Fruit fly (Drosophila melanogaster) whole organism: ENCODE results near the gene Usp1.

Experiments
- CG8478 ChIP-seq: fragments of >200 bp; optimal IDR thresholded peaks from 2 replicates; lab custom pipeline; 2018; ENCODE audit warnings: inconsistent platforms
- pan ChIP-seq: fragments of >200 bp; optimal IDR thresholded peaks from 2 replicates; lab custom pipeline; 2017
- psq ChIP-seq: fragments of >200 bp; optimal IDR thresholded peaks from 2 replicates; lab custom pipeline; 2017
- usp ChIP-seq: fragments of >200 bp; optimal IDR thresholded peaks from 2 replicates; lab custom pipeline; 2017; ENCODE audit warnings: missing biosample characterization, missing genetic modification characterization, mixed read lengths

dm6 chr3R:29230552-29231102 lies 1.7 kb downstream of the Usp1 start:
- no peak for TF ChIP-seq pan (lab: Kevin White, UChicago)
- no peak for TF ChIP-seq CG8478 (lab: Kevin White, UChicago)
- no peak for TF ChIP-seq usp
- TF ChIP-seq psq (lab: Kevin White, UChicago) = no peak
